Fruit fly (Drosophila melanogaster): ENCODE results near the gene sens-2.

DNA sequence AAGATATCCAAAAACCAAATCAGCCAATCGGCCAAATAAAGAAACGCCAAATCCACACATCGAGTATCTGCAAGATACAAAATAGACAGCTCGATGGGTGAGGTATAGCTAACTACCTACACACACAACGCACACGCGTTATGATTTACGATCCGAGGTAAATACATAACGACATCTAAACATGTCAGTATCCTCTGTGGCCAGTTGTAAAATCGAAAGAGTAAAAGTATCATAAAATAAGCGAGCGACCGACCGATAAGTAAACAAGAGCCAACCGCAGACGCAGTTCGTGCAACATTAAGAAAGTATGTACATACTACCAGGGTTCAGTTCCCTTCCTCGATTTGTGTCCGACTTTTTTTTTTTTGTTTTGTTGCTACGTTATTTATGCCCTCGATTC is 4.6 kb downstream of the sens-2 start:
- TF ChIP-seq stc (GFP tag; IDR thresholded peaks at IDR 0.05) = no peak
- no peak for TF ChIP-seq CG2889 (GFP tag; IDR thresholded peaks at IDR 0.05)
- no peak for TF ChIP-seq gfzf (GFP tag; optimal IDR thresholded peaks at IDR 0.05)
- TF ChIP-seq MBD-R2 (GFP tag; IDR thresholded peaks at IDR 0.05) = no peak
- no peak for TF ChIP-seq CG7987 (GFP tag; optimal IDR thresholded peaks at IDR 0.05)
- no peak for TF ChIP-seq sr (GFP tag; IDR thresholded peaks at IDR 0.05)
- TF ChIP-seq CG14667 (GFP tag; IDR thresholded peaks at IDR 0.05) = no peak
- no peak for TF ChIP-seq CG12104 (GFP tag; optimal IDR thresholded peaks at IDR 0.05)
- no peak for TF ChIP-seq CG7372 (GFP tag; IDR thresholded peaks at IDR 0.05)
- TF ChIP-seq pan (optimal IDR thresholded peaks at IDR 0.05) = no peak
- no peak for TF ChIP-seq pan (GFP tag; optimal IDR thresholded peaks at IDR 0.05 in 1 of 2, IDR thresholded peaks at IDR 0.05 in 1 of 2)
- no peak for TF ChIP-seq grau (tag; optimal IDR thresholded peaks at IDR 0.05)
- no peak for TF ChIP-seq nerfin-2 (GFP tag; IDR thresholded peaks at IDR 0.05; ENCODE audit: partially characterized antibody)
- no peak for TF ChIP-seq CG17361 (GFP tag; IDR thresholded peaks at IDR 0.05)

Data from whole organism, embryonic.